Worm (Caenorhabditis elegans): ENCODE data around the gene cpx-2.

ce11 chrX:13090665-13091064, 19.6 kb upstream of the cpx-2 start, which contains the start of gene R03G8.3:
- TF ChIP-seq mdl-1 (tag; optimal IDR thresholded peaks at IDR 0.05) (no peak), nhr-11 (tag; optimal IDR thresholded peaks at IDR 0.05) (no peak), lin-39 (tag; optimal IDR thresholded peaks at IDR 0.05) (no peak), snpc-4 (tag; optimal IDR thresholded peaks at IDR 0.05) (no peak)

All from whole organism, L2 larva.